Fruit fly (Drosophila melanogaster): ENCODE data around the gene CG8813.

The CG8813 gene

DNA sequence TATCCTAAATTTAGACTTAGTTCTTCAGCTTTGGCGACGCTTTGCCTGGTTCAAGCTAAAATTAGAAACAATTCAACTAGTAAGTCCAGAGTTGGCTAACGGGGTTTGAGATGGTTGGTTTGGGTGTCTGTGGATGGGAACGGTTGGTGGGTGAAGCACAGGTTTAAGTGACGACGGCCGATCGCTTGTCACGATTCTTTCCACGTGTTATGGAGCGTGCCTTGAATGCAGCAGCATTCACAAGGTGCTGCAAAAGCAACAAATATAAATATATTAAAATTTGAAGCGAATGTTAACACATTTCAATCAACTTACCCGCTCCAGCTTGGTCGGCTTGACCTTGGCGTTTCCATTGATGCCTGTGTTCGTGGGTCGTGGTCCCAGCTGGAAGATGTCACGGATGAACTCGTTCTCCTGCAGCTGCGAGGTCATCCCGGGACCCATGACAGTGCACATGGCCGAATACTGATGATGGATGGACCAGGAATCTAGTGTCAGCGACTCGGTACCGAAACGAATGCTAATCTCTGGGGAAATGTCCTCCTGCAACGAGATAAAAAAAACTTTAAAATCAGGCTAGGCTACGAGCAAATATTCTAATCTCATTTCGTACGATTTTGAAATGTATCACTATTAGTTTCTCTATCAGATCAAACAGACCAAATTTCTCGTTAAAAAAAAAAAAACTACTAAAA is at the start of gene CG8813:
Gene CG8813, plus strand, starts transcription at position 645 of the 695 bp plus-strand sequence.
- TF ChIP-seq CTCF (optimal IDR thresholded peaks at IDR 0.05), result no peak
- TF ChIP-seq CG8478 (optimal IDR thresholded peaks at IDR 0.05), result no peak

dm6 chr2L:2825406-2825805 is 44.0 kb upstream of the CG8813 start, which contains the start of gene CG3123:
Gene CG3123, minus strand, starts transcription at chr2L:2825506.
- no peak for TF ChIP-seq CG8478 (optimal IDR thresholded peaks at IDR 0.05)
- no peak for TF ChIP-seq CTCF (optimal IDR thresholded peaks at IDR 0.05)

DNA sequence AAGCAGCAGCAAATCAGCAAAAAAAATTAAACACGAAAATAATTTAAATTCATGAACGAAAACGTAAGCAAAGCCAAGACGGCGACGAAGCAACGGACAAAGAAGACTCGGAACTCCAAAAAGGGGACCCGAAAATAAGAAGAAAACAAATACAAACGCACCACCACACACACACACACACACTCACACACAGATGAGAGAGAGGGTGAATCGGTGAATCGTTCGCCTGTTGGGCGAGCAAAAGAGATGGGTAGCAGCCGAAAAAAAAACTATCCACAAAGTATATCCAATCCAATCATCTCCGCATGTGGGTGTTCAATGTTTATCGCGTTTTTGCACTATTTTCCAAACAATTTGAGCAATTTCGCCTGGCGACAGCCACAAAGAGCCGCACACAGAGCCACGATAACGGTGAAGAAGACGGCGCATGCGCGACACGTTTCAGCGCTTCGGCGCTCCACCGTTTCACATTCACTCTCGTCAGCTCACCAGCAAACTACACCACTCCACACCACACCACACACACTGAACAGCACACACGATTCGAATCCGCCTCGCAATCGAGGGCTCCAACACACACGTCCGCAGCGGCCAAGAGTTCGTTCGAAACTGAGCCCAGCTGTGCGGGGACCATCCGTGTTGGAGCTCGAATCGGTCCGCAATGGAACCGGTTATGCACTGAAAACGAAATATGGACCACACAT is 39.7 kb upstream of the CG8813 start, which contains the start of gene Duox:
Gene Duox, minus strand, starts transcription at position 612 of the 704 bp plus-strand sequence.
- no peak for TF ChIP-seq CTCF (optimal IDR thresholded peaks at IDR 0.05)
- TF ChIP-seq CG8478 (optimal IDR thresholded peaks at IDR 0.05), result no peak

dm6 chr2L:2830341-2830800 is 39.1 kb upstream of the CG8813 start:
- TF ChIP-seq CTCF (optimal IDR thresholded peaks at IDR 0.05) (no peak), CG8478 (optimal IDR thresholded peaks at IDR 0.05) (no peak)

dm6 chr2L:2837742-2838461 is 31.6 kb upstream of the CG8813 start, which contains the start of the genes CG3119 and Cpr23B:
Gene CG3119, minus strand, starts transcription at chr2L:2837833.
Gene Cpr23B, plus strand, starts transcription at chr2L:2838411.
- TF ChIP-seq CG8478 (optimal IDR thresholded peaks at IDR 0.05) (no peak), CTCF (optimal IDR thresholded peaks at IDR 0.05) (no peak)

- TF ChIP-seq CTCF (optimal IDR thresholded peaks at IDR 0.05), result no peak
- no peak for TF ChIP-seq CG8478 (optimal IDR thresholded peaks at IDR 0.05)
Observed at dm6 chr2L:2839850-2840249, 29.6 kb upstream of the CG8813 start, which contains the start of gene CG2975. Gene CG2975, plus strand, starts transcription at chr2L:2840124.

- no peak for TF ChIP-seq CTCF (optimal IDR thresholded peaks at IDR 0.05)
- TF ChIP-seq CG8478 (optimal IDR thresholded peaks at IDR 0.05), result no peak
Observed at dm6 chr2L:2840311-2840710, 29.1 kb upstream of the CG8813 start.

DNA sequence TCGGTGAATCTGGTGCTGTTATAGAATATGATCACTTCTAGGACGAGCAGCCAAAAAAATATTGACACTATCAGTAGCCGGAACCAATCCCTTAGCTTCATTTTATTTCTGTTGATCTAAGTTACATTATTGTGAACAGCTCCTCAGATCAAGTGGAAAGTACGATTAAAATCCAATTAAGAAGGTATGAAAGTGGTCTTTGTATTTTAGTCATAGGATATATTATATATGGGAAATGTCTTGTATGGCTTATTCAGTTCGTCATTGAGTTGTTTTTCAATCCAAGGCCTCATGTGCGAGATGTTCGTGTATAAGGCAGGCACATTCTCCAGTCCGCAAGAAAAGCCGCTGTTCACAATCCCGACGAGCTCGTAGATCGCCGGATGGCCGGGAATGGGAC is 25.0 kb upstream of the CG8813 start, which contains the start of gene CG18558:
Gene CG18558, minus strand, starts transcription at position 101 of the 400 bp plus-strand sequence.
- TF ChIP-seq CG8478 (optimal IDR thresholded peaks at IDR 0.05) (no peak), CTCF (optimal IDR thresholded peaks at IDR 0.05) (no peak)

- no peak for TF ChIP-seq CG8478 (optimal IDR thresholded peaks at IDR 0.05)
Observed at dm6 chr2L:2845634-2846033, 23.8 kb upstream of the CG8813 start, which contains the start of gene CG18557. Gene CG18557, minus strand, starts transcription at chr2L:2845734.

DNA sequence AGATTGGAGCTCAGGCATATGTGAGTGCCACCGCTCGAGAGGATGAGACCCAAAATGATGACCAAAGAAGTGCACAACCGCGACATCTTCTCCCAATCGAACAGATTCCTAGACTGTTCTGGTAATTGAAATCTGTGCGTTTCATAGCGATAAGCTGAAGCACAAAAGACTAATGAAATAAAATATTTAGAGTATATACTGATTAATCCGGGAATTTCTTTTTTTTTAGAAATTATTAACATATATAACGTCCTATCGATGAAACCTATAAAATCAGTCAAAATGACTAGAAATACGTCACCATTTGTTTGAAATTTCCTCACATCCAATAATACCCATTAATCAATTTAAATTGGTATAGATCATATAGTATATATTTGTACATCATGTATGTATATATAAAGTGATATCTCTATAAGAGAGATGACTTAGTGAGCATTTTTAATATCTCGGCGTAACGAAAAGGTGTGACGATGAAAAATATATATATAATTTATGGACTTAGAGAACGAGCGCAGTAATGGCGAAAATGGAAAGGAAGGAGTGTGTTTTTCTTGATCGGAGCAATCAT is 22.3 kb upstream of the CG8813 start, which contains the start of the genes CG3117 and CG2983:
Gene CG3117, minus strand, starts transcription at position 101 of the 571 bp plus-strand sequence.
Gene CG2983, plus strand, starts transcription at position 521 of the 571 bp plus-strand sequence.
- TF ChIP-seq CG8478 (optimal IDR thresholded peaks at IDR 0.05) (no peak), CTCF (optimal IDR thresholded peaks at IDR 0.05) (no peak)

- TF ChIP-seq CG8478 (optimal IDR thresholded peaks at IDR 0.05) (no peak), CTCF (optimal IDR thresholded peaks at IDR 0.05) (no peak)
Observed at dm6 chr2L:2851589-2851988, 17.9 kb upstream of the CG8813 start.

- TF ChIP-seq CG8478 (optimal IDR thresholded peaks at IDR 0.05), result no peak
- peak in 1 of 2 experiments; percentile 57 for TF ChIP-seq CTCF (optimal IDR thresholded peaks at IDR 0.05)
Observed at dm6 chr2L:2855204-2855768, 14.2 kb upstream of the CG8813 start.

- TF ChIP-seq CTCF (optimal IDR thresholded peaks at IDR 0.05) (peak; percentile 92 to 95), CG8478 (optimal IDR thresholded peaks at IDR 0.05) (no peak)
Observed at dm6 chr2L:2855773-2856615, 13.5 kb upstream of the CG8813 start, which contains the start of the genes CG3104 and RpS21. Gene CG3104, minus strand, starts transcription at chr2L:2855778. Gene RpS21, plus strand, starts transcription at chr2L:2856070.
